Worm (Caenorhabditis elegans) whole organism, young adult: Measurements from ENCODE around the gene Y41E3.8.

Source experiments
- F49E8.2 ChIP-seq: sonication (generic microtip); optimal IDR thresholded peaks from 3 replicates; lab custom pipeline; 2017; ENCODE audit warnings: missing genetic modification characterization, mild to moderate bottlenecking, missing compliant biosample characterization, antibody characterized with exemption, moderate library complexity; ENCODE audit not compliant: insufficient read depth
- F55B11.4 ChIP-seq: sonication (generic microtip); optimal IDR thresholded peaks from 2 replicates; lab custom pipeline; 2016; ENCODE audit warnings: missing compliant biosample characterization, missing genetic modification characterization, borderline replicate concordance; ENCODE audit not compliant: insufficient read depth
- Y53F4B.3 ChIP-seq: fragments of 200-800 bp; sonication (Bioruptor generic); IDR thresholded peaks from 2 replicates; pipeline ENCODE4 v1.3.6; 2022; ENCODE audit warnings: missing genetic modification reagents, missing genetic modification characterization, missing compliant biosample characterization
- ama-1 ChIP-seq, 3 experiments: fragments of 150-350 bp in 1 of 3; sonication (generic microtip) in 2 of 3; optimal IDR thresholded peaks; 2 replicates each; lab custom pipeline; 2014 to 2018; ENCODE audit warnings: missing biosample characterization in 2 of 3, missing genetic modification characterization in 2 of 3, missing genetic modification reagents in 2 of 3
- ccch-3 ChIP-seq: fragments of 200-800 bp; sonication (Bioruptor generic); optimal IDR thresholded peaks from 2 replicates; lab custom pipeline; 2018; ENCODE audit warnings: mild to moderate bottlenecking, missing genetic modification characterization, missing compliant biosample characterization
- ceh-27 ChIP-seq: fragments of 200-800 bp; sonication (Bioruptor generic); optimal IDR thresholded peaks from 2 replicates; lab custom pipeline; 2018; ENCODE audit warnings: mild to moderate bottlenecking, missing genetic modification characterization, moderate library complexity, missing compliant biosample characterization
- ceh-58 ChIP-seq: fragments of 200-800 bp; sonication (Bioruptor generic); IDR thresholded peaks from 2 replicates; pipeline ENCODE4 v1.3.6; 2022; ENCODE audit warnings: missing genetic modification characterization, missing compliant biosample characterization
- hmg-1.2 ChIP-seq: fragments of 200-800 bp; sonication (Bioruptor generic); IDR thresholded peaks from 2 replicates; pipeline ENCODE4 v1.3.6; 2022; ENCODE audit warnings: missing genetic modification reagents, missing genetic modification characterization, missing compliant biosample characterization
- snpc-1.1 ChIP-seq: sonication (generic microtip); optimal IDR thresholded peaks from 2 replicates; lab custom pipeline; 2017; ENCODE audit warnings: missing genetic modification characterization, mild to moderate bottlenecking, missing compliant biosample characterization, antibody characterized with exemption, moderate library complexity, missing genotype, missing genetic modification reagents; ENCODE audit not compliant: insufficient read depth
- tlf-1 ChIP-seq: fragments of 200-800 bp; sonication (Bioruptor generic); optimal IDR thresholded peaks from 2 replicates; lab custom pipeline; 2018; ENCODE audit warnings: mild to moderate bottlenecking, missing genetic modification characterization, missing compliant biosample characterization
- unc-130 ChIP-seq: sonication (generic microtip); optimal IDR thresholded peaks from 2 replicates; lab custom pipeline; 2016; ENCODE audit warnings: missing genetic modification reagents, missing genetic modification characterization, missing compliant biosample characterization

DNA sequence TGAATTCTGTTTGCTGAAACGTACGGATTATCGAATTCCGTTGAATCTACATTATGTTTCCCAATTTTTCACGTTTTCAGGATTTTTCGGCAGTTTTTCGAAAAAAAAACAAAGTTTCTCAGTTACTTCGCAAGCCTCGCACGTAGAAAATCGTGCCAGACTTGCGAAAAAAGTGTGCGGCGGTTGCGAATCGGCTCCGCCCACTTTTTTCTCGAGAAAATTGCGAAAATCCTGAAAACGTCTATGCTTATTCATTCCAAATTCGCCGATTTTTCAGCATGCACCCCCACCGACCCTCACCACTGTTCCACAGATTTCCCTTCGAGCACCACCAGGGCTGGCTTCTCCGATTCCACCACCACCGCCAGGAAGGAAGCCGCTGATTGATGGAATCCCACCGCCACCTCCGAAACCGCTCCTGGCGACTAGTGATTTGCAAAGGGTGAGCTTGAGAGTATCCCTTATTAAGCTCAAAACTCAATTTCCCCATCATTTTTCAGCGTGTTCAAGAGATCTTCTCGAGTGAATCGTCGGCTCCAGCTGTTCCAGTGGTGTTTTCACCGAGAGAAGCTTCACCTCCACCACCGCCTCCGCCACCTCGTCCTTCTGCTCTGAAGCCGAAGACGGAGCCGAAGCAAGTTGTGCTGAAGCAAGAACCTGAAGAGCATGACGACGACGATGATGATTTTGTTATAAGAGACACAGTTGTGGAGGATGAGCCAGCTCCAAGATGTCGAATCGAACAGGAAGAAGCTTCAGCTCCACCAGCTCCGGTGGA is 13.6 kb upstream of the Y41E3.8 start:
- 0 out of 2 replicates have a peak, but pooled peaks have one; percentile 33 for TF ChIP-seq Y53F4B.3 (GFP tag; lab: Robert Waterston, UW)
- no peak for TF ChIP-seq tlf-1
- peak; percentile 77 for TF ChIP-seq F49E8.2
- TF ChIP-seq ama-1 (optimal IDR thresholded peaks at IDR 0.05; lab: Kevin White, UChicago): no peak
- peak in 1 of 2 experiments; percentile 45 for TF ChIP-seq ama-1 (GFP tag; optimal IDR thresholded peaks at IDR 0.05; lab: Kevin White, UChicago)
- 0 out of 2 replicates have a peak, but pooled peaks have one; percentile 44 for TF ChIP-seq ceh-58 (GFP tag; lab: Robert Waterston, UW)
- no peak for TF ChIP-seq snpc-1.1 (tag; lab: Kevin White, UChicago)
- peak; percentile 41 for TF ChIP-seq hmg-1.2
- no peak for TF ChIP-seq ccch-3 (GFP tag; lab: Kevin White, UChicago)
- TF ChIP-seq unc-130 (GFP tag; lab: Kevin White, UChicago): no peak
- TF ChIP-seq F55B11.4 (tag; lab: Kevin White, UChicago): no peak
- no peak for TF ChIP-seq ceh-27 (GFP tag; lab: Kevin White, UChicago)
